Fruit fly (Drosophila melanogaster) whole organism, embryonic: ENCODE measurements around the gene CG17154.

Experiments used
- Ada2b ChIP-seq: fragments of 200-800 bp; sonication (Bioruptor generic); IDR thresholded peaks from 2 replicates; pipeline ENCODE4 v1.3.6; 2022; ENCODE audit warnings: missing biosample characterization, missing genetic modification characterization
- Atf-2 ChIP-seq: fragments of 200-800 bp; sonication (Bioruptor generic); optimal IDR thresholded peaks from 2 replicates; lab custom pipeline; 2016; ENCODE audit warnings: missing biosample characterization, missing genetic modification characterization
- CG10462 ChIP-seq: fragments of 200-800 bp; sonication (Bioruptor generic); optimal IDR thresholded peaks from 2 replicates; lab custom pipeline; 2016; ENCODE audit warnings: missing biosample characterization, missing genetic modification characterization
- CG11504 ChIP-seq: fragments of 200-800 bp; sonication (Bioruptor generic); optimal IDR thresholded peaks from 3 replicates; lab custom pipeline; 2019; ENCODE audit warnings: missing biosample characterization, mild to moderate bottlenecking, missing genetic modification characterization, moderate library complexity
- CG14710 ChIP-seq: fragments of 200-800 bp; sonication (Bioruptor generic); optimal IDR thresholded peaks from 3 replicates; lab custom pipeline; 2019; ENCODE audit warnings: missing biosample characterization, mild to moderate bottlenecking, missing genetic modification characterization, moderate library complexity
- CG1602 ChIP-seq: fragments of 200-800 bp; sonication (Bioruptor generic); optimal IDR thresholded peaks from 3 replicates; lab custom pipeline; 2016; ENCODE audit warnings: missing biosample characterization, missing genetic modification characterization
- CG17186 ChIP-seq: fragments of 200-800 bp; sonication (Bioruptor generic); optimal IDR thresholded peaks from 3 replicates; lab custom pipeline; 2017; ENCODE audit warnings: missing biosample characterization, missing genetic modification reagents, missing genetic modification characterization
- CG17359 ChIP-seq: fragments of 200-800 bp; sonication (Bioruptor generic); optimal IDR thresholded peaks from 3 replicates; lab custom pipeline; 2018; ENCODE audit warnings: missing biosample characterization, mild to moderate bottlenecking, missing genetic modification characterization, moderate library complexity
- CG2712 ChIP-seq: fragments of 200-800 bp; optimal IDR thresholded peaks from 3 replicates; lab custom pipeline; 2019; ENCODE audit warnings: missing biosample characterization, mild to moderate bottlenecking, missing genetic modification characterization, moderate library complexity
- CG2889 ChIP-seq: fragments of 200-800 bp; sonication (Bioruptor generic); IDR thresholded peaks from 3 replicates; pipeline ENCODE4 v1.3.6; 2022; ENCODE audit warnings: missing biosample characterization, missing genetic modification characterization
- CG32772 ChIP-seq: fragments of 200-800 bp; sonication (Bioruptor generic); IDR thresholded peaks from 2 replicates; pipeline ENCODE4 v1.3.6; 2022; ENCODE audit warnings: missing biosample characterization, missing genetic modification characterization
- CG4424 ChIP-seq: fragments of 200-800 bp; sonication (Bioruptor generic); optimal IDR thresholded peaks from 3 replicates; lab custom pipeline; 2016; ENCODE audit warnings: missing biosample characterization, missing genetic modification characterization
- CG4820 ChIP-seq: fragments of 200-800 bp; sonication (Bioruptor generic); optimal IDR thresholded peaks from 3 replicates; lab custom pipeline; 2016; ENCODE audit warnings: missing biosample characterization, missing genetic modification characterization
- CG5953 ChIP-seq: fragments of 200-800 bp; sonication (Bioruptor generic); IDR thresholded peaks from 2 replicates; pipeline ENCODE4 v1.3.6; 2022; ENCODE audit warnings: missing biosample characterization, missing genetic modification characterization
- CG7786 ChIP-seq: fragments of 200-800 bp; sonication (Bioruptor generic); optimal IDR thresholded peaks from 2 replicates; lab custom pipeline; 2016; ENCODE audit warnings: missing biosample characterization, missing genetic modification characterization
- CG8388 ChIP-seq: fragments of 200-800 bp; sonication (Bioruptor generic); optimal IDR thresholded peaks from 2 replicates; lab custom pipeline; 2019; ENCODE audit warnings: missing biosample characterization, mild to moderate bottlenecking, missing genetic modification characterization, moderate library complexity
- D19A ChIP-seq: fragments of 200-800 bp; optimal IDR thresholded peaks from 3 replicates; lab custom pipeline; 2019; ENCODE audit warnings: missing biosample characterization, mild to moderate bottlenecking, missing genetic modification characterization, moderate library complexity
- Drgx ChIP-seq: fragments of 200-800 bp; sonication (Bioruptor generic); IDR thresholded peaks from 2 replicates; pipeline ENCODE4 v1.3.6; 2022; ENCODE audit warnings: missing biosample characterization, missing genetic modification characterization
- HLH3B ChIP-seq: fragments of 200-800 bp; sonication (Bioruptor generic); IDR thresholded peaks from 2 replicates; pipeline ENCODE4 v1.3.6; 2022; ENCODE audit warnings: missing biosample characterization, missing genetic modification characterization
- Med ChIP-seq: fragments of 200-800 bp; sonication (Bioruptor generic); peaks from one replicate; lab custom pipeline; 2016; ENCODE audit warnings: missing biosample characterization, missing genetic modification characterization, mild to moderate bottlenecking, inconsistent platforms, moderate library complexity
- NC2β ChIP-seq: fragments of 200-800 bp; sonication (Bioruptor generic); optimal IDR thresholded peaks from 2 replicates; lab custom pipeline; 2016; ENCODE audit warnings: missing biosample characterization, missing genetic modification characterization
- Sox100B ChIP-seq: fragments of 200-800 bp; sonication (Bioruptor generic); optimal IDR thresholded peaks from 3 replicates; lab custom pipeline; 2018; ENCODE audit warnings: missing biosample characterization, mild to moderate bottlenecking, missing genetic modification characterization
- Ssrp ChIP-seq: fragments of 200-800 bp; sonication (Bioruptor generic); optimal IDR thresholded peaks from 2 replicates; lab custom pipeline; 2018; ENCODE audit warnings: missing biosample characterization, mild to moderate bottlenecking, missing genetic modification characterization, moderate library complexity
- Vsx1 ChIP-seq: fragments of 200-800 bp; sonication (Bioruptor generic); optimal IDR thresholded peaks from 2 replicates; lab custom pipeline; 2017; ENCODE audit warnings: missing biosample characterization, mild to moderate bottlenecking, missing genetic modification characterization, missing genetic modification reagents
- Xbp1 ChIP-seq: fragments of 200-800 bp; sonication (Bioruptor generic); optimal IDR thresholded peaks from 3 replicates; lab custom pipeline; 2016; ENCODE audit warnings: missing biosample characterization, mild to moderate bottlenecking, missing genetic modification characterization
- ac ChIP-seq: fragments of 200-800 bp; sonication (Bioruptor generic); optimal IDR thresholded peaks from 3 replicates; lab custom pipeline; 2017; ENCODE audit warnings: missing biosample characterization, mild to moderate bottlenecking, missing genetic modification characterization
- btn ChIP-seq: fragments of 200-800 bp; sonication (Bioruptor generic); optimal IDR thresholded peaks from 2 replicates; lab custom pipeline; 2016; ENCODE audit warnings: missing biosample characterization, missing genetic modification characterization
- cg ChIP-seq: fragments of 200-800 bp; sonication (Bioruptor generic); optimal IDR thresholded peaks from 3 replicates; lab custom pipeline; 2019; ENCODE audit warnings: missing biosample characterization, mild to moderate bottlenecking, missing genetic modification characterization, moderate library complexity
- ci ChIP-seq: fragments of 200-800 bp; sonication (Bioruptor generic); IDR thresholded peaks from 3 replicates; pipeline ENCODE4 v1.3.6; 2022; ENCODE audit warnings: missing biosample characterization, missing genetic modification characterization
- dimm ChIP-seq: fragments of 200-800 bp; sonication (Bioruptor generic); IDR thresholded peaks from 2 replicates; pipeline ENCODE4 v1.3.6; 2022; ENCODE audit warnings: missing biosample characterization, missing genetic modification characterization
- esg ChIP-seq: fragments of 200-800 bp; sonication (Bioruptor generic); conservative IDR thresholded peaks from 2 replicates; pipeline ENCODE4 v1.3.6; 2022; ENCODE audit warnings: missing biosample characterization, missing genetic modification characterization
- exex ChIP-seq: fragments of 200-800 bp; sonication (Bioruptor generic); optimal IDR thresholded peaks from 4 replicates; lab custom pipeline; 2018; ENCODE audit warnings: missing biosample characterization, mild to moderate bottlenecking, missing genetic modification characterization, moderate library complexity
- lbe ChIP-seq: fragments of 200-800 bp; sonication (Bioruptor generic); optimal IDR thresholded peaks from 2 replicates; lab custom pipeline; 2016; ENCODE audit warnings: missing biosample characterization, mild to moderate bottlenecking, missing genetic modification characterization
- luna ChIP-seq: fragments of 200-800 bp; sonication (Bioruptor generic); optimal IDR thresholded peaks from 2 replicates; lab custom pipeline; 2016; ENCODE audit warnings: missing biosample characterization, missing genetic modification characterization
- pan ChIP-seq, 4 experiments: fragments of >200 bp in 3 of 4; fragments of 200-800 bp in 1 of 4; sonication (Bioruptor generic) in 1 of 4; optimal IDR thresholded peaks in 3 of 4; IDR thresholded peaks in 1 of 4; 2 replicates each; pipeline versions ENCODE4 v1.3.6 to Lab custom; 2017 to 2022; ENCODE audit warnings: missing biosample characterization in 2 of 4, missing genetic modification characterization in 2 of 4, mixed read lengths in 1 of 4
- phol ChIP-seq: fragments of 200-800 bp; sonication (Bioruptor generic); optimal IDR thresholded peaks from 3 replicates; lab custom pipeline; 2018; ENCODE audit warnings: missing biosample characterization, mild to moderate bottlenecking, missing genetic modification characterization, moderate library complexity
- pnt ChIP-seq: fragments of 200-800 bp; sonication (Bioruptor generic); optimal IDR thresholded peaks from 3 replicates; lab custom pipeline; 2016; ENCODE audit warnings: missing biosample characterization, missing genetic modification characterization
- prd ChIP-seq, 3 experiments: fragments of >200 bp in 2 of 3; fragments of 200-800 bp in 1 of 3; sonication (Bioruptor generic) in 1 of 3; optimal IDR thresholded peaks in 2 of 3; IDR thresholded peaks in 1 of 3; 2 replicates in 2 of 3; 3 replicates in 1 of 3; pipeline versions ENCODE4 v1.3.6 to Lab custom; 2017 to 2022; ENCODE audit warnings: missing biosample characterization in 1 of 3, missing genetic modification characterization in 1 of 3
- rib ChIP-seq: fragments of 200-800 bp; sonication (Bioruptor generic); IDR thresholded peaks from 2 replicates; pipeline ENCODE4 v1.3.6; 2022; ENCODE audit warnings: missing biosample characterization, missing genetic modification characterization
- ro ChIP-seq: fragments of 200-800 bp; sonication (Bioruptor generic); IDR thresholded peaks from 2 replicates; pipeline ENCODE4 v1.3.6; 2022; ENCODE audit warnings: missing biosample characterization, missing genetic modification characterization
- row ChIP-seq: fragments of 200-800 bp; sonication (Bioruptor generic); IDR thresholded peaks from 3 replicates; pipeline ENCODE4 v1.3.6; 2022; ENCODE audit warnings: missing biosample characterization, missing genetic modification characterization
- sens ChIP-seq: fragments of 200-800 bp; sonication (Bioruptor generic); peaks from one replicate; lab custom pipeline; 2016; ENCODE audit warnings: missing biosample characterization, missing genetic modification characterization
- sens-2 ChIP-seq: fragments of 200-800 bp; sonication (Bioruptor generic); IDR thresholded peaks from 2 replicates; pipeline ENCODE4 v1.3.6; 2022; ENCODE audit warnings: missing biosample characterization, missing genetic modification characterization
- sisA ChIP-seq: fragments of 200-800 bp; sonication (Bioruptor generic); IDR thresholded peaks from 2 replicates; pipeline ENCODE4 v1.3.6; 2022; ENCODE audit warnings: missing biosample characterization, missing genetic modification characterization
- slbo ChIP-seq: fragments of 200-800 bp; sonication (Bioruptor generic); IDR thresholded peaks from 2 replicates; pipeline ENCODE4 v1.3.6; 2022; ENCODE audit warnings: missing biosample characterization, missing genetic modification characterization
- ssp ChIP-seq: fragments of 200-800 bp; sonication (Bioruptor generic); IDR thresholded peaks from 2 replicates; pipeline ENCODE4 v1.3.6; 2022; ENCODE audit warnings: missing biosample characterization, missing genetic modification characterization
- tgo ChIP-seq: fragments of 200-800 bp; sonication (Bioruptor generic); IDR thresholded peaks from 3 replicates; pipeline ENCODE4 v1.3.6; 2022; ENCODE audit warnings: missing biosample characterization, missing genetic modification characterization
- tin ChIP-seq: fragments of 200-800 bp; sonication (Bioruptor generic); optimal IDR thresholded peaks from 3 replicates; lab custom pipeline; 2016; ENCODE audit warnings: missing biosample characterization, missing genetic modification characterization

CG17154 gene

DNA sequence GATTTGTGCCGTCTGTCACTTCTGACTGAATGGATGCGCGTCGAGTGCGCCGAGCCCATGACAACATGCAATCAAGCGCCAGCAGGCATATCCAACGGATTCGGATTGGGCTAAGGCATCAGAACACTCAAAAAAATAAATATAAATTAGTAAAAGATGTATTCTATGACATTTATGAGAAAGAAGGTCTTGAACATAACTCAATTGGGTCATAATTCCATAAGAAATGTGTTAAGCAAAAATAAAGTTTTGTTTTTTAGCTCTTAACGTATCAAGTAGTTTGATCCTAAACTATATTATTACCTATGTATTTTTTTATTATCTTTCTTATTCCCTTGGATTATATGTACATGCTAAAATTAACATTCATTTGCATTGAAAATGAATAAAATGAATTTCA is 25.2 kb downstream of the CG17154 start:
- no peak for TF ChIP-seq exex (tag; lab: Kevin White, UChicago)
- TF ChIP-seq ro (GFP tag; lab: Robert Waterston, UW) = no peak
- no peak for TF ChIP-seq slbo
- TF ChIP-seq CG14710 (tag; lab: Kevin White, UChicago) = no peak
- TF ChIP-seq CG10462 = no peak
- no peak for TF ChIP-seq esg (GFP tag; lab: Robert Waterston, UW)
- TF ChIP-seq, all 482 proteins: peak for 0

DNA sequence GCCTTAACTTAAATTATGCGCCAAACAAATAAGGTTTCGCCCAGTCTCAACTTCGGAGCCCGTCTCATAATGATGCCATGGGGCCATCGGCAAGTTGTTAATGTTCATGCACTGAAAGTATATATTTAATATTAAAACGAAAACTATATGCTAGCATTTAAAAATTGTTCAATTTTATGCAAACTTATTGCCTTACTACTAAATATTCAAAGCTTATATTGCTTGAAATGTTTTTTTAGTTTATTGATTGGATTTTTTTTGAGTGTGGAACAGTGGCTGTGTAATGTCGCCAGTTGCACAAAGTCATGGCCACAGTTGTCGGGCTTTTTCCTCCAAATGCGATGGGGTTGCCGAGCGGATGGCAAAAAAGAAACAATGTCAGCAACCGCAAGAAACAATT is 25.8 kb downstream of the CG17154 start:
- no peak for TF ChIP-seq NC2β (GFP tag; lab: Kevin White, UChicago)
- TF ChIP-seq ac = no peak
- TF ChIP-seq CG7786 = no peak
- no peak for TF ChIP-seq btn (GFP tag; lab: Kevin White, UChicago)
- TF ChIP-seq Atf-2 (GFP tag; lab: Kevin White, UChicago) = no peak
- no peak for TF ChIP-seq pan (optimal IDR thresholded peaks at IDR 0.05; lab: Kevin White, UChicago)
- peak in 1 of 2 experiments; percentile 38 for TF ChIP-seq pan (GFP tag; optimal IDR thresholded peaks at IDR 0.05 in 1 of 2, IDR thresholded peaks at IDR 0.05 in 1 of 2)
- peak; percentile 37; the same call in 1 of the 3 replicates for TF ChIP-seq row
- TF ChIP-seq slbo = no peak
- TF ChIP-seq dimm (GFP tag; lab: Robert Waterston, UW) = no peak
- TF ChIP-seq CG17359 (tag; lab: Kevin White, UChicago) = peak; percentile 39
- 0 out of 2 replicates have a peak, but pooled peaks have one; percentile 41 for TF ChIP-seq sens-2 (GFP tag; lab: Robert Waterston, UW)
- peak; percentile 9 for TF ChIP-seq CG14710 (tag; lab: Kevin White, UChicago)
- peak; percentile 51; the same call in 1 of the 2 replicates for TF ChIP-seq Ada2b
- TF ChIP-seq Drgx (GFP tag; lab: Robert Waterston, UW) = peak; percentile 86
- TF ChIP-seq sens = peak; percentile 73
- TF ChIP-seq CG1602 (GFP tag; lab: Kevin White, UChicago) = no peak
- TF ChIP-seq CG2889 = no peak
- peak; percentile 46 for TF ChIP-seq Med (GFP tag; lab: Kevin White, UChicago)
- peak; percentile 66; the same call in 2 of the 3 replicates for TF ChIP-seq ci (GFP tag; lab: Robert Waterston, UW)
- peak; percentile 34 for TF ChIP-seq lbe (GFP tag; lab: Kevin White, UChicago)
- peak; percentile 25 for TF ChIP-seq phol (tag; lab: Kevin White, UChicago)
- TF ChIP-seq D19A (tag; lab: Kevin White, UChicago) = peak; percentile 23
- TF ChIP-seq CG4424 = no peak
- TF ChIP-seq Xbp1 (GFP tag; lab: Kevin White, UChicago) = peak; percentile 13
- TF ChIP-seq sisA (GFP tag; lab: Robert Waterston, UW) = peak; percentile 22; the same call in 1 of the 2 replicates
- peak; percentile 9 for TF ChIP-seq CG8388
- peak; percentile 30; the same call in 1 of the 3 replicates for TF ChIP-seq tgo (GFP tag; lab: Robert Waterston, UW)
- no peak for TF ChIP-seq CG17186 (GFP tag; lab: Kevin White, UChicago)
- no peak for TF ChIP-seq prd (optimal IDR thresholded peaks at IDR 0.05; lab: Kevin White, UChicago)
- peak; percentile 39; the same call in 2 of the 3 replicates for TF ChIP-seq prd (GFP tag; IDR thresholded peaks at IDR 0.05; lab: Robert Waterston, UW)
- TF ChIP-seq CG2712 (tag; lab: Kevin White, UChicago) = peak; percentile 41
- TF ChIP-seq CG11504 (tag; lab: Kevin White, UChicago) = peak; percentile 32
- TF ChIP-seq CG5953 (GFP tag; lab: Robert Waterston, UW) = no peak
- peak; percentile 40 for TF ChIP-seq Sox100B (GFP tag; lab: Kevin White, UChicago)
- TF ChIP-seq CG32772 (GFP tag; lab: Robert Waterston, UW) = peak; percentile 33; the same call in 1 of the 2 replicates
- no peak for TF ChIP-seq rib
- no peak for TF ChIP-seq pnt (GFP tag; lab: Kevin White, UChicago)
- no peak for TF ChIP-seq Ssrp
- no peak for TF ChIP-seq luna (GFP tag; lab: Kevin White, UChicago)
- no peak for TF ChIP-seq cg (GFP tag; lab: Kevin White, UChicago)
- TF ChIP-seq Vsx1 (GFP tag; lab: Kevin White, UChicago) = no peak
- TF ChIP-seq HLH3B (GFP tag; lab: Robert Waterston, UW) = peak; percentile 20; the same call in 1 of the 2 replicates
- peak; percentile 8 for TF ChIP-seq tin (GFP tag; lab: Kevin White, UChicago)
- no peak; the same call in 1 of the 2 replicates for TF ChIP-seq ssp
- peak; percentile 40 for TF ChIP-seq CG4820 (GFP tag; lab: Kevin White, UChicago)
